Worm (Caenorhabditis elegans): ENCODE data around the gene Y22D7AL.1.

ce11 chrIII:1666893-1667292, 14.6 kb downstream of the Y22D7AL.1 start:
- TF ChIP-seq efl-1 (GFP tag; optimal IDR thresholded peaks at IDR 0.05) (no peak), let-526 (GFP tag; IDR thresholded peaks at IDR 0.05) (no peak), tbp1 (GFP tag; optimal IDR thresholded peaks at IDR 0.05) (no peak), hmg-20 (GFP tag; IDR thresholded peaks at IDR 0.05) (no peak), ets-4 (GFP tag; optimal IDR thresholded peaks at IDR 0.05) (no peak), unc-62 (GFP tag; optimal IDR thresholded peaks at IDR 0.05) (no peak)
